Fruit fly (Drosophila melanogaster) whole organism: ENCODE measurements around the gene syd.

Source experiments
- EcR ChIP-seq, 2 experiments: fragments of >200 bp; optimal IDR thresholded peaks; 2 replicates each; lab custom pipeline; 2017; ENCODE audit warnings: missing biosample characterization in 2 of 2, missing genetic modification characterization in 2 of 2, missing genetic modification reagents in 2 of 2
- pan ChIP-seq: fragments of >200 bp; optimal IDR thresholded peaks from 2 replicates; lab custom pipeline; 2017

dm6 chr3L:7956718-7957117 lies 20.8 kb upstream of the syd start:
- TF ChIP-seq pan (lab: Kevin White, UChicago) (no peak), EcR (GFP tag; optimal IDR thresholded peaks at IDR 0.05; lab: Kevin White, UChicago) (no peak)
